Worm (Caenorhabditis elegans) whole organism, L3 larva: ENCODE data around the gene sre-7.

ENCODE experiments used
- mdl-1 ChIP-seq: fragments of 150-350 bp; optimal IDR thresholded peaks from 2 replicates; lab custom pipeline; 2014; ENCODE audit warnings: missing biosample characterization, missing genetic modification characterization
- nhr-12 ChIP-seq: fragments of 150-350 bp; optimal IDR thresholded peaks from 2 replicates; lab custom pipeline; 2014; ENCODE audit warnings: missing biosample characterization, missing genetic modification characterization
- nhr-237 ChIP-seq: fragments of 150-350 bp; optimal IDR thresholded peaks from 2 replicates; lab custom pipeline; 2014; ENCODE audit warnings: missing biosample characterization, missing genetic modification characterization

DNA sequence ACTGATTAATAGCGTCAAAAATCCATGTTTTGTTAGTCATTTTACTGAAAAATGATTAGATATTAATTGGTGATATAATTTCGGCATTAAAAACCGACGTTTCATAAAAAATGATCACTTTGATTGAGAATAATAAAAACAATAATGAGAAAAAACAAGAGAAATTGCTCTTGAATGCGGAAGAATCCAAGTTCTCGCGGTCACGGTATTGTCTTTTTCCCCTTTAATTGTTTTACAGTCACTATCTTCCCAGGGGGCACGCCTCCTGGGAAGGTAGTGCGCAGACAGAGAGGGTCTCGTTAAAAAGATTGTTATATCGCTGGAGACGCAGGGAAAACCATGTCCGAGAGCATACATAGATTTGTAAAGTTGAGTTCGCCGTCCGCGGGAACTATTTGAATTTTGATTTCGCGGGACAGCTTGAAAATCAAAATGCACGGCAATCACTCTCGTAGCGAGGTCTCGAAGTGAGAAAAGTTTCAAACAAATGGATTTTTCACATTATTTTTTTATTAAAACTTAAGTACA lies 49.7 kb downstream of the sre-7 start, which contains the start of gene F14D7.2:
- TF ChIP-seq nhr-12 (tag; lab: Kevin White, UChicago) = no peak
- no peak for TF ChIP-seq mdl-1
- TF ChIP-seq nhr-237 (tag; lab: Kevin White, UChicago) = no peak
